Fruit fly (Drosophila melanogaster) whole organism, prepupa: ENCODE results near the gene Ube3a.

Experiments
- CG10631 ChIP-seq: fragments of 200-800 bp; sonication (Bioruptor generic); optimal IDR thresholded peaks from 2 replicates; lab custom pipeline; 2016; ENCODE audit warnings: missing biosample characterization, missing genetic modification characterization
- CG11294 ChIP-seq: fragments of 200-800 bp; sonication (Bioruptor generic); IDR thresholded peaks from 2 replicates; pipeline ENCODE4 v1.3.6; 2022; ENCODE audit warnings: missing biosample characterization, missing genetic modification characterization
- CG11762 ChIP-seq: fragments of 200-800 bp; sonication (Bioruptor generic); optimal IDR thresholded peaks from 3 replicates; lab custom pipeline; 2016; ENCODE audit warnings: missing biosample characterization, missing genetic modification characterization; ENCODE audit not compliant: insufficient read depth
- CG15336 ChIP-seq: fragments of 200-800 bp; sonication (Bioruptor generic); IDR thresholded peaks from 2 replicates; pipeline ENCODE4 v1.3.6; 2022; ENCODE audit warnings: missing biosample characterization, missing genetic modification characterization
- CG1621 ChIP-seq: fragments of 200-800 bp; sonication (Bioruptor generic); optimal IDR thresholded peaks from 3 replicates; lab custom pipeline; 2018; ENCODE audit warnings: missing biosample characterization, mild to moderate bottlenecking, missing genetic modification characterization
- CG16779 ChIP-seq: fragments of 200-800 bp; sonication (Bioruptor generic); optimal IDR thresholded peaks from 3 replicates; lab custom pipeline; 2017; ENCODE audit warnings: missing biosample characterization, mild to moderate bottlenecking, missing genetic modification characterization
- CG3032 ChIP-seq: fragments of 200-800 bp; optimal IDR thresholded peaks from 2 replicates; lab custom pipeline; 2019; ENCODE audit warnings: missing biosample characterization, mild to moderate bottlenecking, missing genetic modification characterization, moderate library complexity
- CG31627 ChIP-seq: fragments of 200-800 bp; sonication (Bioruptor generic); optimal IDR thresholded peaks from 3 replicates; lab custom pipeline; 2016; ENCODE audit warnings: missing biosample characterization, missing genetic modification characterization
- CG6163 ChIP-seq: fragments of 200-800 bp; sonication (Bioruptor generic); IDR thresholded peaks from 3 replicates; pipeline ENCODE4 v1.3.6; 2022; ENCODE audit warnings: missing biosample characterization, missing genetic modification characterization
- CG6808 ChIP-seq: fragments of 200-800 bp; sonication (Bioruptor generic); optimal IDR thresholded peaks from 3 replicates; lab custom pipeline; 2017; ENCODE audit warnings: missing biosample characterization, missing genetic modification characterization, mild to moderate bottlenecking, moderate library complexity, missing genetic modification reagents
- CG6854 ChIP-seq: fragments of 200-800 bp; sonication (Bioruptor generic); optimal IDR thresholded peaks from 2 replicates; lab custom pipeline; 2017; ENCODE audit warnings: missing biosample characterization, mild to moderate bottlenecking, missing genetic modification characterization
- CG7368 ChIP-seq: fragments of 200-800 bp; sonication (Bioruptor generic); optimal IDR thresholded peaks from 3 replicates; lab custom pipeline; 2016; ENCODE audit warnings: missing biosample characterization, missing genetic modification characterization
- CG8119 ChIP-seq: fragments of 200-800 bp; sonication (Bioruptor generic); IDR thresholded peaks from 3 replicates; pipeline ENCODE4 v1.3.6; 2022; ENCODE audit warnings: missing biosample characterization, missing genetic modification characterization
- CG8319 ChIP-seq: fragments of 200-800 bp; sonication (Bioruptor generic); optimal IDR thresholded peaks from 3 replicates; lab custom pipeline; 2016; ENCODE audit warnings: missing biosample characterization, missing genetic modification characterization
- CG8632 ChIP-seq: fragments of 200-800 bp; sonication (Bioruptor generic); optimal IDR thresholded peaks from 3 replicates; lab custom pipeline; 2016; ENCODE audit warnings: missing biosample characterization, missing genetic modification characterization
- CG9139 ChIP-seq: fragments of 200-800 bp; sonication (Bioruptor generic); optimal IDR thresholded peaks from 3 replicates; lab custom pipeline; 2017; ENCODE audit warnings: missing biosample characterization, mild to moderate bottlenecking, missing genetic modification characterization
- Eip75B ChIP-seq: fragments of 200-800 bp; sonication (Bioruptor generic); optimal IDR thresholded peaks from 3 replicates; lab custom pipeline; 2016; ENCODE audit warnings: missing biosample characterization, missing genetic modification characterization
- Eip78C ChIP-seq: fragments of 200-800 bp; sonication (Bioruptor generic); peaks from one replicate; lab custom pipeline; 2016; ENCODE audit warnings: missing biosample characterization, missing genetic modification characterization
- Eip93F ChIP-seq: fragments of 200-800 bp; sonication (Bioruptor generic); optimal IDR thresholded peaks from 2 replicates; lab custom pipeline; 2016; ENCODE audit warnings: missing biosample characterization, mild to moderate bottlenecking, missing genetic modification characterization
- Ets21C ChIP-seq: fragments of 200-800 bp; sonication (Bioruptor generic); optimal IDR thresholded peaks from 3 replicates; lab custom pipeline; 2016; ENCODE audit warnings: missing biosample characterization, missing genetic modification characterization
- Ets96B ChIP-seq: fragments of 200-800 bp; optimal IDR thresholded peaks from 2 replicates; lab custom pipeline; 2019; ENCODE audit warnings: missing biosample characterization, mild to moderate bottlenecking, missing genetic modification characterization, moderate library complexity
- Gug ChIP-seq: fragments of 200-800 bp; sonication (Bioruptor generic); IDR thresholded peaks from 2 replicates; pipeline ENCODE4 v1.3.6; 2022; ENCODE audit warnings: missing biosample characterization, missing genetic modification characterization
- Hr38 ChIP-seq: sonication (Bioruptor generic); optimal IDR thresholded peaks from 2 replicates; lab custom pipeline; 2016; ENCODE audit warnings: missing biosample characterization, missing genetic modification characterization
- Hr4 ChIP-seq: fragments of 200-800 bp; sonication (Bioruptor generic); optimal IDR thresholded peaks from 3 replicates; lab custom pipeline; 2016; ENCODE audit warnings: missing biosample characterization, missing genetic modification characterization
- Met ChIP-seq: fragments of 200-800 bp; sonication (Bioruptor generic); optimal IDR thresholded peaks from 3 replicates; lab custom pipeline; 2016; ENCODE audit warnings: missing biosample characterization, missing genetic modification characterization
- OdsH ChIP-seq: fragments of 200-800 bp; sonication (Bioruptor generic); optimal IDR thresholded peaks from 3 replicates; lab custom pipeline; 2016; ENCODE audit warnings: missing biosample characterization, missing genetic modification characterization
- Smox ChIP-seq: fragments of 200-800 bp; sonication (Bioruptor generic); optimal IDR thresholded peaks from 3 replicates; lab custom pipeline; 2016; ENCODE audit warnings: missing biosample characterization, missing genetic modification characterization
- Sox102F ChIP-seq: fragments of 200-800 bp; sonication (Bioruptor generic); optimal IDR thresholded peaks from 2 replicates; lab custom pipeline; 2016; ENCODE audit warnings: missing biosample characterization, mild to moderate bottlenecking, missing genetic modification characterization
- Sox14 ChIP-seq: fragments of 200-800 bp; sonication (Bioruptor generic); optimal IDR thresholded peaks from 3 replicates; lab custom pipeline; 2016; ENCODE audit warnings: missing biosample characterization, missing genetic modification characterization
- Sox15 ChIP-seq: fragments of 200-800 bp; sonication (Bioruptor generic); optimal IDR thresholded peaks from 3 replicates; lab custom pipeline; 2016; ENCODE audit warnings: missing biosample characterization, missing genetic modification characterization
- acj6 ChIP-seq: fragments of 200-800 bp; sonication (Bioruptor generic); optimal IDR thresholded peaks from 3 replicates; lab custom pipeline; 2016; ENCODE audit warnings: missing biosample characterization, missing genetic modification characterization
- dac ChIP-seq: fragments of 200-800 bp; sonication (Bioruptor generic); optimal IDR thresholded peaks from 2 replicates; lab custom pipeline; 2017; ENCODE audit warnings: missing biosample characterization, mild to moderate bottlenecking, missing genetic modification characterization
- dsx ChIP-seq: fragments of 200-800 bp; optimal IDR thresholded peaks from 3 replicates; lab custom pipeline; 2019; ENCODE audit warnings: missing biosample characterization, mild to moderate bottlenecking, missing genetic modification characterization, moderate library complexity; ENCODE audit not compliant: poor library complexity, severe bottlenecking
- eg ChIP-seq: fragments of 200-800 bp; sonication (Bioruptor generic); IDR thresholded peaks from 3 replicates; pipeline ENCODE4 v1.3.6; 2022; ENCODE audit warnings: missing biosample characterization, missing genetic modification characterization
- fd85E ChIP-seq: fragments of 200-800 bp; sonication (Bioruptor generic); optimal IDR thresholded peaks from 3 replicates; lab custom pipeline; 2016; ENCODE audit warnings: missing biosample characterization, missing genetic modification characterization
- fkh ChIP-seq: fragments of 200-800 bp; sonication (Bioruptor generic); optimal IDR thresholded peaks from 3 replicates; lab custom pipeline; 2017; ENCODE audit warnings: missing biosample characterization, mild to moderate bottlenecking, missing genetic modification characterization, moderate library complexity
- lz ChIP-seq: fragments of 200-800 bp; sonication (Bioruptor generic); optimal IDR thresholded peaks from 3 replicates; lab custom pipeline; 2016; ENCODE audit warnings: missing biosample characterization, missing genetic modification characterization
- net ChIP-seq: fragments of 200-800 bp; sonication (Bioruptor generic); optimal IDR thresholded peaks from 3 replicates; lab custom pipeline; 2016; ENCODE audit warnings: missing biosample characterization, missing genetic modification characterization
- pdm3 ChIP-seq: fragments of 200-800 bp; sonication (Bioruptor generic); optimal IDR thresholded peaks from 3 replicates; lab custom pipeline; 2016; ENCODE audit warnings: missing biosample characterization, missing genetic modification characterization
- salr ChIP-seq, 2 experiments: fragments of 200-800 bp; sonication (Bioruptor generic); optimal IDR thresholded peaks; 3 replicates each; lab custom pipeline; 2016 to 2018; ENCODE audit warnings: missing biosample characterization in 2 of 2, missing genetic modification characterization in 2 of 2, mild to moderate bottlenecking in 1 of 2
- spab ChIP-seq: fragments of 200-800 bp; sonication (Bioruptor generic); optimal IDR thresholded peaks from 2 replicates; lab custom pipeline; 2017; ENCODE audit warnings: missing biosample characterization, mild to moderate bottlenecking, missing genetic modification characterization, missing genetic modification reagents
- ss ChIP-seq, 2 experiments: fragments of 200-800 bp; sonication (Bioruptor generic); optimal IDR thresholded peaks; 2 replicates in 1 of 2; 3 replicates in 1 of 2; lab custom pipeline; 2017 to 2018; ENCODE audit warnings: mild to moderate bottlenecking in 2 of 2, missing biosample characterization in 2 of 2, missing genetic modification characterization in 2 of 2, moderate library complexity in 1 of 2
- svp ChIP-seq: fragments of 200-800 bp; sonication (Bioruptor generic); peaks from one replicate; lab custom pipeline; 2016; ENCODE audit warnings: missing biosample characterization, missing genetic modification characterization
- vri ChIP-seq: fragments of 200-800 bp; sonication (Bioruptor generic); optimal IDR thresholded peaks from 3 replicates; lab custom pipeline; 2016; ENCODE audit warnings: missing biosample characterization, mild to moderate bottlenecking, missing genetic modification characterization

The Ube3a gene

DNA sequence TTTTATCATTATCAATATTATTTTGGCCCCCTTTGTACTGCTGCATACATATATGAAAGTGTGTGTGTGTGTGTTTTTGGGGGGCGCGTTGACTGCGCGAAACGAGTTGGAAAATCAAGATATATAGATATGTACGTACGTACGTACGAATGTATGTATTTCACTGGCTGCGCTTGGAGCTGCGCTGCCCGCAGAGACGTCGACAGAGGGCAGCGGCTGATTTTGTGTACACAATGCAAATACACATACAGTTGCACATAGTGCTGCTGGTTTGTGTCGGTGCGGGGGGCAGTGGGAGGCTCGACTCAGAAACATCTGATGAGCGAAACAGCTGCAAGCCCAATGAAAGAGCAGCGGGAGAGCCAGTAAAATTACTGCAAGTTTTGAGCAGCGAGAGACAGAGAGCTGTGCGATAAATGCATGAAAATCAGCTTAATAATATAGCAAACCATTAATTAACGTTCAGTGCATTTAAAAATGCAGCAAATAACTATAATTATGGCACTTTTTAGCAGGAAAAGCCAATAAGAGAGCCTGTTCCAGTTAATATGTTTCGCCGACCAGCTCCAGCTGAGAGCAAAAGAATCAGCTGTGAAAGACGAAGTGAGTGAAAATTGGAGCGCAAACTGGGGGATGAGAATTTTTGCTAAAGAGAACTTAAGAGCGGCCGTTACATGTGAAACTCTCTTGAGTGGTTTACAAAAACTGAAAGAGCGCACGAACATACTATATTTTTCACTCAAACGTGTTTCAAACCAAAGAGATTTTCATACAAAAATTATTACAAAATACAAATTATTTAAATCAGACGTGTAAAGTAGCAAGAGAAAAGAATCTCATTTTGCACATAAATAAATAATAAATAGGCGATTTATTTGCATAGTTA is 37.2 kb upstream of the Ube3a start (continued):
- TF ChIP-seq CG9139 (GFP tag; lab: Kevin White, UChicago) (peak; percentile 55), vri (GFP tag; lab: Kevin White, UChicago) (peak; percentile 65), CG3032 (peak; percentile 24), dac (GFP tag; lab: Kevin White, UChicago) (peak; percentile 49), Eip93F (GFP tag; lab: Kevin White, UChicago) (no peak), fkh (GFP tag; lab: Kevin White, UChicago) (peak; percentile 89), spab (GFP tag; lab: Kevin White, UChicago) (no peak), ss (GFP tag; optimal IDR thresholded peaks at IDR 0.05; lab: Kevin White, UChicago) (peak; percentile 73 to 84), svp (peak; percentile 76), CG1621 (tag; lab: Kevin White, UChicago) (peak; percentile 27), Ets21C (GFP tag; lab: Kevin White, UChicago) (no peak), CG8119 (GFP tag; lab: Robert Waterston, UW) (peak; percentile 60; the same call in 1 of the 3 replicates), OdsH (GFP tag; lab: Kevin White, UChicago) (no peak), Gug (GFP tag; lab: Robert Waterston, UW) (0 out of 2 replicates have a peak, but pooled peaks have one; percentile 19), salr (GFP tag; optimal IDR thresholded peaks at IDR 0.05; lab: Kevin White, UChicago) (peak in 1 of 2 experiments; percentile 38), CG11762 (no peak), CG10631 (no peak), Met (GFP tag; lab: Kevin White, UChicago) (peak; percentile 14), acj6 (GFP tag; lab: Kevin White, UChicago) (no peak), CG16779 (peak; percentile 74)

DNA sequence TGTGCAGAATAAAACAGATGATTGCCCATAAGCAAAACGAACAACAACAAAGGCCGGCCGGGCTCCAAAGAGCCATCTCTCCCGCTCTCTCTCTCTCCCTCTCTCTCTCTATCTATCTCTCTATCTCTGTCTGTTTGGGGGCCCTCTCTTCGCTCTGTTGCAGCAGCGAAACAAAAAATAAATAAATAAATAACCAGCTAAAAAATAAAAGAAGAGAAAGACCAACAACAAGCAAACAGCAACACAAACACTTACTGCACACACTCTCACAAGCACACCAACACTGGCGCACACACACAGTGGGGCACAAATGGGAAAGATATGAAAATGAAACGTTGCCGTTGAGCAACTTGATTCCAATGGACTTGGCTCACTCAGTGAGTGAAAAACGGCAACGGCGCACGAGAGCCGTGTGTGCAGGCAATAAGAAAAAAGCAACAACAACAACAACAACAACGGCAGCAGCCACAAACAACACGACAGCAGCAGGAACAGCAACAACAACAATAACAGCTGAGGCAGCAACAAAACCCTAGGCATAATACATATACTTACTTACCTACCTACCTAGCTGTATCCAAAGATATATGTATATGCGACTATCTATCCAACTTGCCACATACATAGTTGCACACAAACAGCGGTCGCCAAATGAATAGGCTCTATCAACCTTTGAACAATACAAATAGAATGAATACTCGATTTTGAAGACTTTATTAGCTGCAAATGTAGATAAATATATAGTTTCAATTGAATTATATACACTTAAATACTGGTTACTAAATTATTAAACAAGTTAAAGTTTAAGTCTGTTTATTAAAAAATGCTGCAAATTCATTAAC is 35.9 kb upstream of the Ube3a start:
- TF ChIP-seq dac (GFP tag; lab: Kevin White, UChicago): peak; percentile 94
- peak; percentile 94 for TF ChIP-seq CG3032
- peak; percentile 70 for TF ChIP-seq CG8319 (GFP tag; lab: Kevin White, UChicago)
- TF ChIP-seq CG6854 (GFP tag; lab: Kevin White, UChicago): peak; percentile 99
- peak; percentile 90 for TF ChIP-seq svp
- no peak for TF ChIP-seq Sox15
- peak; percentile 98 for TF ChIP-seq dsx (GFP tag; lab: Kevin White, UChicago)
- peak; percentile 93 for TF ChIP-seq Eip93F (GFP tag; lab: Kevin White, UChicago)
- TF ChIP-seq spab (GFP tag; lab: Kevin White, UChicago): peak; percentile 99
- TF ChIP-seq CG31627 (GFP tag; lab: Kevin White, UChicago): peak; percentile 31
- TF ChIP-seq CG6163 (GFP tag; lab: Robert Waterston, UW): peak; percentile 98
- peak; percentile 94 for TF ChIP-seq Sox102F
- peak; percentile 85 for TF ChIP-seq Met (GFP tag; lab: Kevin White, UChicago)
- peak; percentile 99 for TF ChIP-seq CG6808 (GFP tag; lab: Kevin White, UChicago)
- TF ChIP-seq Ets96B (tag; lab: Kevin White, UChicago): peak; percentile 98
- peak; percentile 85 for TF ChIP-seq Hr4 (GFP tag; lab: Kevin White, UChicago)
- peak; percentile 58 for TF ChIP-seq lz (GFP tag; lab: Kevin White, UChicago)
- TF ChIP-seq Sox14 (GFP tag; lab: Kevin White, UChicago): peak; percentile 94
- peak; percentile 84; the same call in 1 of the 2 replicates for TF ChIP-seq CG11294 (GFP tag; lab: Robert Waterston, UW)
- peak; percentile 98 for TF ChIP-seq CG1621 (tag; lab: Kevin White, UChicago)
- peak; percentile 99 for TF ChIP-seq eg (GFP tag; lab: Robert Waterston, UW)
- TF ChIP-seq CG15336 (GFP tag; lab: Robert Waterston, UW): peak; percentile 98
- peak; percentile 100 for TF ChIP-seq CG9139 (GFP tag; lab: Kevin White, UChicago)
- TF ChIP-seq Eip78C (GFP tag; lab: Kevin White, UChicago): peak; percentile 97
- peak; percentile 78 for TF ChIP-seq Smox (GFP tag; lab: Kevin White, UChicago)
- peak; percentile 93 for TF ChIP-seq Eip75B (GFP tag; lab: Kevin White, UChicago)
- peak; percentile 99 for TF ChIP-seq CG16779
- peak; percentile 38 for TF ChIP-seq Hr38
- peak; percentile 98 for TF ChIP-seq net (GFP tag; lab: Kevin White, UChicago)
- TF ChIP-seq CG8632 (GFP tag; lab: Kevin White, UChicago): peak; percentile 93
- peak; percentile 92 for TF ChIP-seq CG7368 (GFP tag; lab: Kevin White, UChicago)
- peak; percentile 85 for TF ChIP-seq OdsH (GFP tag; lab: Kevin White, UChicago)
- peak; percentile 91 for TF ChIP-seq pdm3 (GFP tag; lab: Kevin White, UChicago)
- TF ChIP-seq ss (GFP tag; optimal IDR thresholded peaks at IDR 0.05; lab: Kevin White, UChicago): peak; percentile 100
- peak; percentile 95 for TF ChIP-seq fd85E (GFP tag; lab: Kevin White, UChicago)
- TF ChIP-seq Ets21C (GFP tag; lab: Kevin White, UChicago): peak; percentile 46
